Worm (Caenorhabditis elegans) whole organism, L3 larva: ENCODE data around the gene H25K10.4.

Experiments used
- ama-1 ChIP-seq: fragments of 150-350 bp; optimal IDR thresholded peaks from 2 replicates; lab custom pipeline; 2018
- egl-27 ChIP-seq: sonication (generic microtip); optimal IDR thresholded peaks from 4 replicates; lab custom pipeline; 2017; ENCODE audit warnings: missing biosample characterization, missing genetic modification reagents, missing genetic modification characterization
- elt-2 ChIP-seq: sonication (generic microtip); optimal IDR thresholded peaks from 2 replicates; lab custom pipeline; 2016; ENCODE audit warnings: missing genetic modification reagents, mild to moderate bottlenecking, missing genetic modification characterization, missing compliant biosample characterization
- elt-3 ChIP-seq, 3 experiments: fragments of 150-350 bp in 1 of 3; sonication (generic microtip) in 2 of 3; optimal IDR thresholded peaks; 2 replicates in 2 of 3; 4 replicates in 1 of 3; lab custom pipeline; 2014 to 2017; ENCODE audit warnings: missing biosample characterization in 3 of 3, missing genetic modification characterization in 3 of 3
- fkh-2 ChIP-seq: fragments of 150-350 bp; optimal IDR thresholded peaks from 2 replicates; lab custom pipeline; 2014; ENCODE audit warnings: missing biosample characterization, missing genetic modification reagents, missing genetic modification characterization
- jun-1 ChIP-seq: fragments of 150-350 bp; optimal IDR thresholded peaks from 2 replicates; lab custom pipeline; 2014; ENCODE audit warnings: missing biosample characterization, missing genetic modification reagents, missing genetic modification characterization
- lin-39 ChIP-seq: fragments of 150-350 bp; optimal IDR thresholded peaks from 2 replicates; lab custom pipeline; 2018; ENCODE audit warnings: missing biosample characterization, missing genetic modification reagents, missing genetic modification characterization
- nhr-28 ChIP-seq: fragments of 150-350 bp; optimal IDR thresholded peaks from 2 replicates; lab custom pipeline; 2014; ENCODE audit warnings: missing biosample characterization, missing genetic modification characterization
- nhr-77 ChIP-seq: fragments of 150-350 bp; optimal IDR thresholded peaks from 2 replicates; lab custom pipeline; 2014; ENCODE audit warnings: missing biosample characterization, missing genetic modification characterization
- zag-1 ChIP-seq: fragments of 150-350 bp; optimal IDR thresholded peaks from 2 replicates; lab custom pipeline; 2014; ENCODE audit warnings: missing biosample characterization, missing genetic modification characterization

DNA sequence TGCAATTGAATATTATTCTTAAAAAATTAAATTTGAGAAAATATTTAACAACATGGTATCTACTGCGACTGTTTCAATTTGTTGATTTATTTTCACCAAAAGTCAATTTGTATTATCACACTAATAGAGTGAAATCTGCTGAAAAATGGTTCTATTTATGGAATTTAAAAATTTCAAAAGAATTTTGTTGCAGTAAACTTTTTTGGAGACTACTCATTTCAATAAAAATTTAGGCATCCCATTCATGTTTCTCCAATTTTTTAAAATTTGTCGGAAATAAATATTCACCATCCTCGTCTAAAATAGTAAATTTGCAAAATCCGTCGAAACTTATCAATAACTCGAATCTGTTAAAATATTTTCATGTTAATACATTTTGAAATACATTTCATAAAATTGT, 39.8 kb upstream of the H25K10.4 start:
- no peak for TF ChIP-seq ama-1 (lab: Kevin White, UChicago)
- no peak for TF ChIP-seq elt-2 (tag; lab: Kevin White, UChicago)
- no peak for TF ChIP-seq nhr-77 (tag; lab: Kevin White, UChicago)
- no peak for TF ChIP-seq lin-39 (tag; lab: Kevin White, UChicago)
- TF ChIP-seq nhr-28 (tag; lab: Kevin White, UChicago): no peak
- no peak for TF ChIP-seq fkh-2 (tag; lab: Kevin White, UChicago)
- TF ChIP-seq elt-3 (tag; optimal IDR thresholded peaks at IDR 0.05; lab: Kevin White, UChicago): no peak
- TF ChIP-seq jun-1 (tag; lab: Kevin White, UChicago): no peak
- TF ChIP-seq egl-27 (tag; lab: Kevin White, UChicago): no peak
- no peak for TF ChIP-seq zag-1 (tag; lab: Kevin White, UChicago)
